Fruit fly (Drosophila melanogaster): Measurements from ENCODE around the gene CG43098.

DNA sequence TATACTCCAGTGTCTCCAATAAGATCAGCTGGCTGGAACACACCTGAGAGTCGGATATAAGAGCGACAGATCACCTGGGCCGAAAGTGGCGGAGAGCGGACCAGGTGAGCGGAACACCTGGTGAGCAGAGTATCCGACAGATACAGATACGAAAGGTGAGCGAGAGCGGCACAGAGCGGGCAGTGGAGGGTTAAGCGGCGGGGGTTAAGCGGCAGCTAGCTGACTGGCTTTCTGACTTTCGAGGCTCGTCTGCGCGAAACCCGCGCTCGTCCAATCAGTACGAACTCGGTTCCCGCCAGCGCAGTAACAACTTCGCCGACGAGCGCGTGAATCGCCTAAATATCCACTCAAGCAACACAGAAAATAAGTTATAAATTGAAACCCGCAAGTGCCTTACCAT is 32.8 kb upstream of the CG43098 start, which contains the start of gene dar1:
- peak; percentile 73 for TF ChIP-seq CG34224 (GFP tag; IDR thresholded peaks at IDR 0.05; ENCODE audit: partially characterized antibody)
- TF ChIP-seq CG32772 (GFP tag; IDR thresholded peaks at IDR 0.05): no peak
- no peak for TF ChIP-seq Lpt (GFP tag; optimal IDR thresholded peaks at IDR 0.05)
- TF ChIP-seq chif (GFP tag; optimal IDR thresholded peaks at IDR 0.05): no peak
- no peak for TF ChIP-seq CG17361 (GFP tag; IDR thresholded peaks at IDR 0.05)
- no peak for TF ChIP-seq schlank (tag; optimal IDR thresholded peaks at IDR 0.05)
- peak; percentile 70 for TF ChIP-seq Med (GFP tag)
- TF ChIP-seq ranshi (GFP tag; IDR thresholded peaks at IDR 0.05): no peak
- TF ChIP-seq chn (GFP tag; optimal IDR thresholded peaks at IDR 0.05): no peak
- no peak for TF ChIP-seq Antp (GFP tag; optimal IDR thresholded peaks at IDR 0.05)
- TF ChIP-seq tgo (GFP tag; IDR thresholded peaks at IDR 0.05): no peak
- TF ChIP-seq wor (GFP tag; IDR thresholded peaks at IDR 0.05): no peak
- no peak for TF ChIP-seq Abd-B (GFP tag; optimal IDR thresholded peaks at IDR 0.05)

All from whole organism, embryonic.